Worm (Caenorhabditis elegans): ENCODE data around the gene nep-9.

nep-9 gene

DNA sequence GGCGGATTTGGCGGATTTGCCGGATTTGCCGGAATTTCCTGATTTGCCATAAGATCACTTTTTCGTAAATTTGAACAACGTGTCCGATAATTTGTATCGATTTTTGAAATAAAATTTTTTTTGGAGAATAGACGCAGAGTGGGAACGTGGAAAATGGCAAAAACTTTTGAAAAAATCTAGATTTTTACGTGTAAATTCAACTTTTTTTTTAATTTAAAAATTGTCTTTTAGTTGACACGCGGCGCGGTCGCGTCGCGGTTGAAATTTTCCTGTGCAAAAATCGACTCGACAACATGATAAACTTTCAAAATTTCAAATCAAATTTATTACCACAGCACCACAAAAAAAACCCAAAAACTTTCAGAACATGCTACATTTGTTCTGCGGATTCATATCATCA lies 3.6 kb downstream of the nep-9 start, which contains the start of gene nep-20:
nep-20 (minus strand) TSS at position 101 of the 400 bp plus-strand sequence.
- no peak for TF ChIP-seq tbx-37 (GFP tag; conservative IDR thresholded peaks at IDR 0.05)
- TF ChIP-seq F13C5.2 (tag; optimal IDR thresholded peaks at IDR 0.05): no peak
- TF ChIP-seq ceh-13 (GFP tag; optimal IDR thresholded peaks at IDR 0.05): no peak
- no peak for TF ChIP-seq hmbx-1 (tag; optimal IDR thresholded peaks at IDR 0.05)
- no peak for TF ChIP-seq tbx-11 (GFP tag; IDR thresholded peaks at IDR 0.05)

- TF ChIP-seq B0310.2 (tag; optimal IDR thresholded peaks at IDR 0.05) (no peak), sea-1 (GFP tag; conservative IDR thresholded peaks at IDR 0.05) (no peak), scrt-1 (GFP tag; IDR thresholded peaks at IDR 0.05) (no peak), ceh-36 (tag; optimal IDR thresholded peaks at IDR 0.05) (no peak), hmbx-1 (tag; optimal IDR thresholded peaks at IDR 0.05) (no peak), flt-1 (GFP tag; IDR thresholded peaks at IDR 0.05) (no peak), aly-1 (tag; optimal IDR thresholded peaks at IDR 0.05) (no peak), tbx-11 (GFP tag; IDR thresholded peaks at IDR 0.05) (no peak), ceh-13 (GFP tag; optimal IDR thresholded peaks at IDR 0.05) (no peak), ama-1 (optimal IDR thresholded peaks at IDR 0.05) (no peak), hmg-4 (GFP tag; optimal IDR thresholded peaks at IDR 0.05) (no peak), ets-7 (tag; optimal IDR thresholded peaks at IDR 0.05) (no peak), hnd-1 (tag; optimal IDR thresholded peaks at IDR 0.05) (no peak), F13C5.2 (tag; optimal IDR thresholded peaks at IDR 0.05) (no peak), tbx-37 (GFP tag; conservative IDR thresholded peaks at IDR 0.05) (no peak), pes-1 (GFP tag; IDR thresholded peaks at IDR 0.05) (no peak), tra-4 (tag; optimal IDR thresholded peaks at IDR 0.05) (no peak)
Observed at ce11 chrII:3387503-3387902, 11.6 kb downstream of the nep-9 start, which contains the start of gene T06D4.6. TSS of gene T06D4.6 (minus strand) at chrII:3387603.

DNA sequence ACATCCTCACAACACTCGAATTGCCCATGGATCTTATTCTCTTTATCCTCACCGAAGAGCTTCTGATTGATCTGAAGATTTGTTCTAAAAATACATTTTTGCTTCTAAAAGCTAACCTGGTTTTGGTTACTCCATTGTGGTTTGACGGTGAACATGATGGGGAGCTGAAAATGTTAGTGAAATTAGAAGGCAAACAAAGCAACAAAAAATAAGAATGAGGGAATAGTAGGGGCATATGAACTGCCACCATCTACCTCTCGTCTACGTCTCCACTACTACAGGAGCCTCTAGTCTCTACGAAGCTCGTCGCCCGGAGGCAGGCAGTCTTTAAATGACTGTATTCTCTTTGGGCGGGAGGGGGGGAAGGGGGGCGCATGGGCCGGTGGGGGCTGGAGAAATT lies 13.4 kb downstream of the nep-9 start, which contains the start of gene T06D4.2:
T06D4.2 (minus strand) TSS at position 170 of the 400 bp plus-strand sequence.
- TF ChIP-seq hnd-1 (tag; optimal IDR thresholded peaks at IDR 0.05): no peak
- no peak for TF ChIP-seq tbx-11 (GFP tag; IDR thresholded peaks at IDR 0.05)
- no peak for TF ChIP-seq scrt-1 (GFP tag; IDR thresholded peaks at IDR 0.05)
- no peak for TF ChIP-seq F13C5.2 (tag; optimal IDR thresholded peaks at IDR 0.05)
- no peak for TF ChIP-seq tra-4 (tag; optimal IDR thresholded peaks at IDR 0.05)
- TF ChIP-seq ceh-36 (tag; optimal IDR thresholded peaks at IDR 0.05): no peak
- TF ChIP-seq sea-1 (GFP tag; conservative IDR thresholded peaks at IDR 0.05): no peak
- no peak for TF ChIP-seq pes-1 (GFP tag; IDR thresholded peaks at IDR 0.05)
- no peak for TF ChIP-seq B0310.2 (tag; optimal IDR thresholded peaks at IDR 0.05)
- no peak for TF ChIP-seq ceh-13 (GFP tag; optimal IDR thresholded peaks at IDR 0.05)
- no peak for TF ChIP-seq hmbx-1 (tag; optimal IDR thresholded peaks at IDR 0.05)

DNA sequence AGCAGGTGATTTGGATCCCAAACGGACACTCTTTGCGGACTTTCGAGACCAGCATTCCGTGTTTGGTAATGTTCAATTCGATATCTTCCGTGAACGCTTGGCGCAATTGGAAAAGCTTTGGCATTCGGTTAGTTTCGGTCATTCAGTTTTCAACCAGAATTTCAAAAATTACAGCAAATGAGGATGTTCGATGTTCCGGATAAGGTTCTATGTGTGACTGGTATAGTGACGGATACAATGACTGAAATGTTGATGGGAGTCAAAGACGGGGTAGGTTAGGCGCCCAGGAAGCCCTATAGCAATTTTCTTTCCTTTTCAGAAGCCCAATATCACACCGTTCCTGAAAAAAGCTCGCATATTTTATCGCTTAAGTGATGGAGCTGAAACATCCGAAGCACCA lies 16.0 kb downstream of the nep-9 start:
- no peak for TF ChIP-seq scrt-1 (GFP tag; IDR thresholded peaks at IDR 0.05)
- TF ChIP-seq hmg-4 (GFP tag; optimal IDR thresholded peaks at IDR 0.05): no peak
- TF ChIP-seq ets-7 (tag; optimal IDR thresholded peaks at IDR 0.05): no peak
- TF ChIP-seq B0310.2 (tag; optimal IDR thresholded peaks at IDR 0.05): no peak
- TF ChIP-seq hmbx-1 (tag; optimal IDR thresholded peaks at IDR 0.05): no peak
- TF ChIP-seq tbx-11 (GFP tag; IDR thresholded peaks at IDR 0.05): no peak
- TF ChIP-seq hnd-1 (tag; optimal IDR thresholded peaks at IDR 0.05): no peak
- TF ChIP-seq F13C5.2 (tag; optimal IDR thresholded peaks at IDR 0.05): no peak
- no peak for TF ChIP-seq ceh-13 (GFP tag; optimal IDR thresholded peaks at IDR 0.05)
- no peak for TF ChIP-seq pes-1 (GFP tag; IDR thresholded peaks at IDR 0.05)
- TF ChIP-seq flt-1 (GFP tag; IDR thresholded peaks at IDR 0.05): no peak
- TF ChIP-seq tbx-37 (GFP tag; conservative IDR thresholded peaks at IDR 0.05): no peak
- no peak for TF ChIP-seq ceh-36 (tag; optimal IDR thresholded peaks at IDR 0.05)

ce11 chrII:3381510-3381909 lies 17.6 kb downstream of the nep-9 start, which contains the start of gene T06D4.1:
TSS of gene T06D4.1 (plus strand) at chrII:3381830.
- TF ChIP-seq pes-1 (GFP tag; IDR thresholded peaks at IDR 0.05): no peak

DNA sequence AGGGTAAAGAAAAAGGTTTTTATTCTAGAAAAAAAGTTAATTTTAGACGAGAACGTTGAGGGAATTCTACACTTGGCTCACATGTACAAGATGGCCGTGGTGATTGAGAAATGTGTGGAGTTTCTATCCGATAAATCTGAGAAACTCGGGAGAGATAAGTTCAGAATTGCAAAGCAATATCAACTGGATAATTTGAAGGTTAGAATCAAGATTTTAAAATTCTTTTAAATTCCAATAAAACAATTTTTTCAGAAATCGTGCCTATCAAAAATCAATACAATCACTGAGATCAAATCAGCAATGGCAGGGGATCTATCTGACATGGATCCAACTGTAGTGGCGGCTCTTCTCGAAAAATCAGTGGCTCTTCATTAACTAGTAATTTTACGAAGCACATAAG lies 20.8 kb downstream of the nep-9 start, which contains the start of gene Y49F6C.2:
Y49F6C.2 (plus strand) TSS at position 301 of the 400 bp plus-strand sequence.
- TF ChIP-seq hnd-1 (tag; optimal IDR thresholded peaks at IDR 0.05) (no peak), ets-7 (tag; optimal IDR thresholded peaks at IDR 0.05) (no peak), ama-1 (optimal IDR thresholded peaks at IDR 0.05) (no peak), aly-1 (tag; optimal IDR thresholded peaks at IDR 0.05) (no peak), tbx-37 (GFP tag; conservative IDR thresholded peaks at IDR 0.05) (no peak), B0310.2 (tag; optimal IDR thresholded peaks at IDR 0.05) (no peak), flt-1 (GFP tag; IDR thresholded peaks at IDR 0.05) (no peak), F13C5.2 (tag; optimal IDR thresholded peaks at IDR 0.05) (no peak), tra-4 (tag; optimal IDR thresholded peaks at IDR 0.05) (no peak), pes-1 (GFP tag; IDR thresholded peaks at IDR 0.05) (no peak), ceh-13 (GFP tag; optimal IDR thresholded peaks at IDR 0.05) (no peak), ceh-36 (tag; optimal IDR thresholded peaks at IDR 0.05) (no peak), scrt-1 (GFP tag; IDR thresholded peaks at IDR 0.05) (no peak), sea-1 (GFP tag; conservative IDR thresholded peaks at IDR 0.05) (no peak), tbx-11 (GFP tag; IDR thresholded peaks at IDR 0.05) (no peak)

DNA sequence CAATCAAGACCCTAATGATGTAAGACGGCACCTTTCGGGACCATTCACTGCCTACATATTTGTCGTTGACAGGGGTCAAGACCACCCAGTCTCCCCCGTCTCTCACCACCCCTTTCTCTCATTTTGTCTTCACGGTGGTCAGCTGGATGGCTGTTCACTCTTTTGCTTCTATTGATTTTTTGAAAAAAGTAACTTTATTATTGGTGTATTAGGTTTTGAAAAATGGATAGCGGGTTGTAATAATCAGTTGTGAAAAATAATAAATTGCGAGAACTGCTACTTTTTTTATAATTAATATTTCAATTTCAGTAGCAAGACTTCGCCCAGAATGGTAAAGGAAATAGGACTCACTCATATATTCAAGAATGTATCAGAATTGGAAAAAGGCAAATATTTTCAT lies 22.3 kb downstream of the nep-9 start, which contains the start of gene bath-9:
bath-9 (plus strand) TSS at position 301 of the 400 bp plus-strand sequence.
- TF ChIP-seq ceh-36 (tag; optimal IDR thresholded peaks at IDR 0.05): no peak
- TF ChIP-seq flt-1 (GFP tag; IDR thresholded peaks at IDR 0.05): no peak
- no peak for TF ChIP-seq sea-1 (GFP tag; conservative IDR thresholded peaks at IDR 0.05)
- TF ChIP-seq F13C5.2 (tag; optimal IDR thresholded peaks at IDR 0.05): no peak
- no peak for TF ChIP-seq aly-1 (tag; optimal IDR thresholded peaks at IDR 0.05)

- no peak for TF ChIP-seq flt-1 (GFP tag; IDR thresholded peaks at IDR 0.05)
- TF ChIP-seq F13C5.2 (tag; optimal IDR thresholded peaks at IDR 0.05): no peak
- no peak for TF ChIP-seq ceh-13 (GFP tag; optimal IDR thresholded peaks at IDR 0.05)
- no peak for TF ChIP-seq tbx-37 (GFP tag; conservative IDR thresholded peaks at IDR 0.05)
- no peak for TF ChIP-seq B0310.2 (tag; optimal IDR thresholded peaks at IDR 0.05)
- no peak for TF ChIP-seq hnd-1 (tag; optimal IDR thresholded peaks at IDR 0.05)
- TF ChIP-seq hmg-4 (GFP tag; optimal IDR thresholded peaks at IDR 0.05): no peak
- no peak for TF ChIP-seq hmbx-1 (tag; optimal IDR thresholded peaks at IDR 0.05)
- no peak for TF ChIP-seq sea-1 (GFP tag; conservative IDR thresholded peaks at IDR 0.05)
- TF ChIP-seq tbx-11 (GFP tag; IDR thresholded peaks at IDR 0.05): no peak
- TF ChIP-seq ama-1 (optimal IDR thresholded peaks at IDR 0.05): no peak
- TF ChIP-seq pes-1 (GFP tag; IDR thresholded peaks at IDR 0.05): no peak
- TF ChIP-seq tra-4 (tag; optimal IDR thresholded peaks at IDR 0.05): no peak
- TF ChIP-seq scrt-1 (GFP tag; IDR thresholded peaks at IDR 0.05): no peak
Observed at ce11 chrII:3375302-3375701, 23.8 kb downstream of the nep-9 start.

Data from whole organism, early embryonic.